Worm (Caenorhabditis elegans) whole organism, L2 larva: ENCODE data around the gene F01F1.14.
A peak's percentile ranks its signal among the peaks of the same experiment; 100 is the strongest.

Experiments used
- C34F6.9 ChIP-seq: fragments of 150-350 bp; optimal IDR thresholded peaks from 2 replicates; lab custom pipeline; 2014; ENCODE audit warnings: missing biosample characterization, missing genetic modification characterization
- F13H6.1 ChIP-seq: sonication (generic microtip); optimal IDR thresholded peaks from 2 replicates; lab custom pipeline; 2016; ENCODE audit warnings: missing genetic modification characterization, missing compliant biosample characterization
- R02D3.7 ChIP-seq: fragments of 150-350 bp; optimal IDR thresholded peaks from 2 replicates; lab custom pipeline; 2014; ENCODE audit warnings: missing biosample characterization, missing genetic modification characterization
- Y55F3AM.14 ChIP-seq: fragments of 200-800 bp; sonication (Bioruptor generic); optimal IDR thresholded peaks from 2 replicates; lab custom pipeline; 2018; ENCODE audit warnings: mild to moderate bottlenecking, missing genetic modification characterization, missing compliant biosample characterization
- ZK546.5 ChIP-seq: sonication (generic microtip); optimal IDR thresholded peaks from 2 replicates; lab custom pipeline; 2017; ENCODE audit warnings: missing biosample characterization, missing genetic modification characterization
- aly-2 ChIP-seq: fragments of 150-350 bp; optimal IDR thresholded peaks from 2 replicates; lab custom pipeline; 2014; ENCODE audit warnings: missing biosample characterization, missing genetic modification characterization
- ama-1 ChIP-seq: fragments of 150-350 bp; optimal IDR thresholded peaks from 2 replicates; lab custom pipeline; 2018; ENCODE audit warnings: inconsistent platforms
- blmp-1 ChIP-seq: sonication (generic microtip); optimal IDR thresholded peaks from 2 replicates; lab custom pipeline; 2017; ENCODE audit warnings: missing genetic modification characterization, mild to moderate bottlenecking, missing compliant biosample characterization, antibody characterized with exemption, moderate library complexity; ENCODE audit not compliant: insufficient read depth
- ceh-16 ChIP-seq: fragments of 150-350 bp; optimal IDR thresholded peaks from 2 replicates; lab custom pipeline; 2014; ENCODE audit warnings: missing biosample characterization, missing genetic modification characterization
- ceh-82 ChIP-seq: fragments of 150-350 bp; optimal IDR thresholded peaks from 2 replicates; lab custom pipeline; 2014; ENCODE audit warnings: missing biosample characterization, missing genetic modification characterization
- crh-2 ChIP-seq: sonication (generic microtip); optimal IDR thresholded peaks from 2 replicates; lab custom pipeline; 2017; ENCODE audit warnings: missing biosample characterization, missing genetic modification characterization
- dmd-4 ChIP-seq: sonication (generic microtip); optimal IDR thresholded peaks from 2 replicates; lab custom pipeline; 2017; ENCODE audit warnings: missing biosample characterization, missing genetic modification characterization
- egl-27 ChIP-seq: sonication (generic microtip); optimal IDR thresholded peaks from 3 replicates; lab custom pipeline; 2017; ENCODE audit warnings: missing biosample characterization, missing genetic modification reagents, missing genetic modification characterization
- elt-1 ChIP-seq: fragments of 150-350 bp; optimal IDR thresholded peaks from 2 replicates; lab custom pipeline; 2014; ENCODE audit warnings: missing biosample characterization, missing genetic modification characterization
- elt-3 ChIP-seq: sonication (generic microtip); optimal IDR thresholded peaks from 2 replicates; lab custom pipeline; 2017; ENCODE audit warnings: missing biosample characterization, missing genetic modification characterization
- fos-1 ChIP-seq: fragments of 150-350 bp; optimal IDR thresholded peaks from 2 replicates; lab custom pipeline; 2014; ENCODE audit warnings: missing biosample characterization, missing genetic modification characterization
- gmeb-1 ChIP-seq: fragments of 150-350 bp; optimal IDR thresholded peaks from 2 replicates; lab custom pipeline; 2014; ENCODE audit warnings: missing biosample characterization, missing genetic modification characterization
- lin-11 ChIP-seq: fragments of 150-350 bp; sonication (generic microtip); optimal IDR thresholded peaks from 2 replicates; lab custom pipeline; 2014; ENCODE audit warnings: missing biosample characterization, missing genetic modification characterization, inconsistent platforms, mixed read lengths
- lin-13 ChIP-seq: fragments of 150-350 bp; optimal IDR thresholded peaks from 2 replicates; lab custom pipeline; 2014; ENCODE audit warnings: missing biosample characterization, missing genetic modification reagents, missing genetic modification characterization
- lin-39 ChIP-seq: fragments of 150-350 bp; optimal IDR thresholded peaks from 2 replicates; lab custom pipeline; 2014; ENCODE audit warnings: missing biosample characterization, missing genetic modification reagents, missing genetic modification characterization
- lsy-2 ChIP-seq, 2 experiments: fragments of 150-350 bp in 1 of 2; sonication (generic microtip) in 1 of 2; optimal IDR thresholded peaks; 2 replicates each; lab custom pipeline; 2014 to 2017; ENCODE audit warnings: missing biosample characterization in 2 of 2, missing genetic modification characterization in 2 of 2
- mab-5 ChIP-seq: fragments of 150-350 bp; optimal IDR thresholded peaks from 2 replicates; lab custom pipeline; 2014; ENCODE audit warnings: missing biosample characterization, missing genetic modification characterization
- mbf-1 ChIP-seq: sonication (generic microtip); optimal IDR thresholded peaks from 2 replicates; lab custom pipeline; 2017; ENCODE audit warnings: missing biosample characterization, missing genetic modification characterization
- mdl-1 ChIP-seq, 2 experiments: fragments of 150-350 bp in 1 of 2; sonication (generic microtip) in 1 of 2; optimal IDR thresholded peaks; 2 replicates each; lab custom pipeline; 2017; ENCODE audit warnings: missing biosample characterization in 2 of 2, missing genetic modification characterization in 2 of 2
- nhr-10 ChIP-seq: sonication (generic microtip); optimal IDR thresholded peaks from 2 replicates; lab custom pipeline; 2017; ENCODE audit warnings: missing biosample characterization, missing genetic modification characterization
- nhr-11 ChIP-seq: fragments of 150-350 bp; optimal IDR thresholded peaks from 2 replicates; lab custom pipeline; 2014; ENCODE audit warnings: missing biosample characterization, missing genetic modification characterization
- nhr-12 ChIP-seq: fragments of 150-350 bp; optimal IDR thresholded peaks from 2 replicates; lab custom pipeline; 2014; ENCODE audit warnings: missing biosample characterization, missing genetic modification characterization
- nhr-129 ChIP-seq: fragments of 150-350 bp; optimal IDR thresholded peaks from 2 replicates; lab custom pipeline; 2014; ENCODE audit warnings: missing biosample characterization, missing genetic modification characterization
- nhr-21 ChIP-seq: fragments of 150-350 bp; optimal IDR thresholded peaks from 2 replicates; lab custom pipeline; 2014; ENCODE audit warnings: missing biosample characterization, missing genetic modification characterization
- nhr-23 ChIP-seq: fragments of 150-350 bp; optimal IDR thresholded peaks from 2 replicates; lab custom pipeline; 2014; ENCODE audit warnings: missing biosample characterization, missing genetic modification reagents, missing genetic modification characterization
- nhr-237 ChIP-seq: fragments of 150-350 bp; optimal IDR thresholded peaks from 2 replicates; lab custom pipeline; 2014; ENCODE audit warnings: missing biosample characterization, missing genetic modification characterization
- nhr-25 ChIP-seq: fragments of 150-350 bp; sonication (generic microtip); optimal IDR thresholded peaks from 3 replicates; lab custom pipeline; 2014; ENCODE audit warnings: missing biosample characterization, missing genetic modification characterization
- nhr-6 ChIP-seq: fragments of 150-350 bp; optimal IDR thresholded peaks from 2 replicates; lab custom pipeline; 2014; ENCODE audit warnings: missing biosample characterization, missing genetic modification characterization
- nhr-77 ChIP-seq: fragments of 150-350 bp; optimal IDR thresholded peaks from 2 replicates; lab custom pipeline; 2014; ENCODE audit warnings: missing biosample characterization, missing genetic modification characterization
- peb-1 ChIP-seq: fragments of 150-350 bp; optimal IDR thresholded peaks from 2 replicates; lab custom pipeline; 2014; ENCODE audit warnings: missing biosample characterization, missing genetic modification characterization
- sem-4 ChIP-seq: fragments of 150-350 bp; optimal IDR thresholded peaks from 2 replicates; lab custom pipeline; 2014; ENCODE audit warnings: missing biosample characterization, missing genetic modification reagents, missing genetic modification characterization
- skn-1 ChIP-seq: sonication (generic microtip); optimal IDR thresholded peaks from 2 replicates; lab custom pipeline; 2017; ENCODE audit warnings: missing biosample characterization, missing genetic modification characterization
- sma-3 ChIP-seq: sonication (generic microtip); optimal IDR thresholded peaks from 2 replicates; lab custom pipeline; 2016; ENCODE audit warnings: missing genetic modification reagents, missing genetic modification characterization, missing compliant biosample characterization
- sma-9 ChIP-seq, 2 experiments: fragments of 150-350 bp in 1 of 2; sonication (generic microtip) in 1 of 2; optimal IDR thresholded peaks; 2 replicates each; lab custom pipeline; 2014 to 2016; ENCODE audit warnings: missing genetic modification characterization in 2 of 2, mild to moderate bottlenecking in 1 of 2, missing biosample characterization in 1 of 2, missing compliant biosample characterization in 1 of 2, missing genetic modification reagents in 1 of 2, moderate library complexity in 1 of 2
- snpc-4 ChIP-seq: fragments of 150-350 bp; optimal IDR thresholded peaks from 2 replicates; lab custom pipeline; 2014; ENCODE audit warnings: missing biosample characterization, missing genetic modification characterization
- unc-39 ChIP-seq: fragments of 150-350 bp; optimal IDR thresholded peaks from 2 replicates; lab custom pipeline; 2014; ENCODE audit warnings: missing biosample characterization, missing genetic modification characterization
- unc-55 ChIP-seq: fragments of 150-350 bp; sonication (generic microtip); optimal IDR thresholded peaks from 3 replicates; lab custom pipeline; 2014; ENCODE audit warnings: missing biosample characterization, missing genetic modification reagents, missing genetic modification characterization
- unc-62 ChIP-seq: fragments of 150-350 bp; optimal IDR thresholded peaks from 2 replicates; lab custom pipeline; 2014; ENCODE audit warnings: missing biosample characterization, missing genetic modification reagents, missing genetic modification characterization
- zag-1 ChIP-seq: fragments of 150-350 bp; optimal IDR thresholded peaks from 2 replicates; lab custom pipeline; 2014; ENCODE audit warnings: missing biosample characterization, missing genetic modification characterization
- ztf-1 ChIP-seq: fragments of 200-800 bp; sonication (Bioruptor generic); conservative IDR thresholded peaks from 2 replicates; pipeline ENCODE4 v1.3.6; 2022; ENCODE audit warnings: missing genetic modification characterization, missing compliant biosample characterization
- ztf-11 ChIP-seq: sonication (generic microtip); optimal IDR thresholded peaks from 2 replicates; lab custom pipeline; 2017; ENCODE audit warnings: missing biosample characterization, missing genetic modification characterization
- ztf-4 ChIP-seq: fragments of 150-350 bp; optimal IDR thresholded peaks from 2 replicates; lab custom pipeline; 2014; ENCODE audit warnings: missing biosample characterization, missing genetic modification characterization

Gene F01F1.14

ce11 chrIII:5874263-5874662 is 8.5 kb downstream of the F01F1.14 start (continued):
- TF ChIP-seq gmeb-1 (tag; lab: Kevin White, UChicago) (peak; percentile 68), sma-9 (GFP tag; optimal IDR thresholded peaks at IDR 0.05; lab: Kevin White, UChicago) (peak; percentile 74), sma-9 (tag; optimal IDR thresholded peaks at IDR 0.05; lab: Kevin White, UChicago) (no peak), lin-11 (tag; lab: Kevin White, UChicago) (no peak), zag-1 (tag; lab: Kevin White, UChicago) (no peak), nhr-11 (tag; lab: Kevin White, UChicago) (no peak), mbf-1 (no peak), crh-2 (tag; lab: Kevin White, UChicago) (peak; percentile 71), ztf-1 (GFP tag; lab: Robert Waterston, UW) (no peak), lin-13 (GFP tag; lab: Kevin White, UChicago) (peak; percentile 15), sem-4 (tag; lab: Kevin White, UChicago) (no peak), nhr-25 (tag; lab: Kevin White, UChicago) (peak; percentile 56), mdl-1 (tag; optimal IDR thresholded peaks at IDR 0.05; lab: Kevin White, UChicago) (peak in 1 of 2 experiments; percentile 42), dmd-4 (no peak), nhr-129 (peak; percentile 77), C34F6.9 (tag; lab: Kevin White, UChicago) (no peak), nhr-23 (tag; lab: Kevin White, UChicago) (no peak), ama-1 (peak; percentile 87), elt-1 (tag; lab: Kevin White, UChicago) (no peak)

ce11 chrIII:5872288-5872687 is 10.4 kb downstream of the F01F1.14 start:
- TF ChIP-seq lsy-2 (tag; optimal IDR thresholded peaks at IDR 0.05; lab: Kevin White, UChicago) (no peak), nhr-129 (peak; percentile 67), lin-11 (tag; lab: Kevin White, UChicago) (no peak)

- TF ChIP-seq unc-55 (GFP tag; lab: Kevin White, UChicago), result peak; percentile 84
- TF ChIP-seq nhr-12 (tag; lab: Kevin White, UChicago), result no peak
- peak; percentile 76 for TF ChIP-seq nhr-21 (tag; lab: Kevin White, UChicago)
- no peak for TF ChIP-seq mab-5 (tag; lab: Kevin White, UChicago)
- no peak for TF ChIP-seq ceh-16 (tag; lab: Kevin White, UChicago)
- TF ChIP-seq fos-1 (tag; lab: Kevin White, UChicago), result peak; percentile 33
- TF ChIP-seq aly-2, result no peak
- peak; percentile 5 for TF ChIP-seq ztf-4
- TF ChIP-seq snpc-4 (tag; lab: Kevin White, UChicago), result peak; percentile 30
- TF ChIP-seq gmeb-1 (tag; lab: Kevin White, UChicago), result peak; percentile 95
- TF ChIP-seq ZK546.5 (tag; lab: Kevin White, UChicago), result no peak
- no peak for TF ChIP-seq ceh-82
- TF ChIP-seq lin-13 (GFP tag; lab: Kevin White, UChicago), result peak; percentile 69
- TF ChIP-seq blmp-1 (tag; lab: Kevin White, UChicago), result peak; percentile 25
- TF ChIP-seq nhr-77 (tag; lab: Kevin White, UChicago), result peak; percentile 11
- TF ChIP-seq Y55F3AM.14 (GFP tag; lab: Kevin White, UChicago), result no peak
- peak; percentile 48 to 90 for TF ChIP-seq lsy-2 (tag; optimal IDR thresholded peaks at IDR 0.05; lab: Kevin White, UChicago)
- TF ChIP-seq crh-2 (tag; lab: Kevin White, UChicago), result peak; percentile 82
- TF ChIP-seq ztf-1 (GFP tag; lab: Robert Waterston, UW), result no peak
- TF ChIP-seq C34F6.9 (tag; lab: Kevin White, UChicago), result peak; percentile 60
- TF ChIP-seq peb-1, result no peak
- no peak for TF ChIP-seq unc-39
- TF ChIP-seq nhr-25 (tag; lab: Kevin White, UChicago), result peak; percentile 77
- no peak for TF ChIP-seq skn-1 (tag; lab: Kevin White, UChicago)
- no peak for TF ChIP-seq R02D3.7 (tag; lab: Kevin White, UChicago)
- TF ChIP-seq lin-39, result no peak
- no peak for TF ChIP-seq elt-1 (tag; lab: Kevin White, UChicago)
- TF ChIP-seq elt-3 (tag; lab: Kevin White, UChicago), result no peak
- peak; percentile 88 for TF ChIP-seq sma-3
- TF ChIP-seq egl-27, result peak; percentile 68
- TF ChIP-seq nhr-11 (tag; lab: Kevin White, UChicago), result no peak
- no peak for TF ChIP-seq zag-1 (tag; lab: Kevin White, UChicago)
- TF ChIP-seq nhr-237 (tag; lab: Kevin White, UChicago), result no peak
- no peak for TF ChIP-seq mdl-1 (tag; optimal IDR thresholded peaks at IDR 0.05; lab: Kevin White, UChicago)
- TF ChIP-seq nhr-129, result peak; percentile 40
- TF ChIP-seq ama-1, result no peak
- peak; percentile 52 for TF ChIP-seq lin-11 (tag; lab: Kevin White, UChicago)
- TF ChIP-seq nhr-10 (tag; lab: Kevin White, UChicago), result no peak
- peak; percentile 79 for TF ChIP-seq F13H6.1 (tag; lab: Kevin White, UChicago)
- peak; percentile 8 for TF ChIP-seq sem-4 (tag; lab: Kevin White, UChicago)
- peak; percentile 52 for TF ChIP-seq nhr-6
- no peak for TF ChIP-seq ztf-11 (tag; lab: Kevin White, UChicago)
- no peak for TF ChIP-seq unc-62 (GFP tag; lab: Kevin White, UChicago)
- TF ChIP-seq mbf-1, result no peak
- no peak for TF ChIP-seq dmd-4
- no peak for TF ChIP-seq nhr-23 (tag; lab: Kevin White, UChicago)
Measured at ce11 chrIII:5871760-5872159, 11.0 kb downstream of the F01F1.14 start, which contains the start of the genes F01F1.11 and F01F1.3. F01F1.11 (minus strand) TSS chrIII:5871877. F01F1.3 (plus strand) TSS chrIII:5871938.
